Worm (Caenorhabditis elegans): ENCODE data around the gene pqn-15.

Gene pqn-15

DNA sequence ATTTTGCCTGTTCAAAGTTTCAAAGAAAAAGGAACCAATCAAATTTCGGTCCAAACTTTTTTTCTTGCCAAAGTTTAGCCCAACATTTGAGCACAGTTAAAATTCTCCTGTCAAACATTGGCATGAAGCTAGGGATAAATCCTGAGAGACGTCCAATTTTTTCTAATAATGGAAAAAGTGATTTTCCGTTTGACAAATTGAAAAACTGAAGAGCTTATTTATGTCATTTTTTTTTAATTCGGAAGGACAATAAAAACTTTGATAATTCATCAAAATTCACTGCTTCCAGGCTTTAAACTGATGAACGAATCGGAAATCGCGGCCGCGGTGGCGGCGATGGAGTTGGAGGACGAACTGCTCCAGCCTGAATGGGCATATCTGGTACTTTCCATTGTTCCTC is 13.8 kb upstream of the pqn-15 start, which contains the start of gene dop-6:
dop-6 (plus strand) TSS at position 301 of the 400 bp plus-strand sequence.
- no peak for TF ChIP-seq unc-130 (tag; optimal IDR thresholded peaks at IDR 0.05)
- TF ChIP-seq nhr-90 (tag; optimal IDR thresholded peaks at IDR 0.05; ENCODE audit: poor library complexity), result no peak
- TF ChIP-seq unc-62 (GFP tag; optimal IDR thresholded peaks at IDR 0.05), result no peak
- TF ChIP-seq snpc-4 (tag; optimal IDR thresholded peaks at IDR 0.05), result no peak

- TF ChIP-seq jun-1 (tag; optimal IDR thresholded peaks at IDR 0.05), result no peak
- TF ChIP-seq mef-2 (tag; optimal IDR thresholded peaks at IDR 0.05), result no peak
- TF ChIP-seq fkh-10 (GFP tag; optimal IDR thresholded peaks at IDR 0.05), result peak; percentile 75
- TF ChIP-seq efl-1 (optimal IDR thresholded peaks at IDR 0.05), result no peak
- peak in 1 of 2 experiments; percentile 2 for TF ChIP-seq efl-1 (GFP tag; optimal IDR thresholded peaks at IDR 0.05 in 1 of 2)
- peak; percentile 29 for TF ChIP-seq lin-14 (GFP tag; optimal IDR thresholded peaks at IDR 0.05)
- TF ChIP-seq ama-1 (optimal IDR thresholded peaks at IDR 0.05), result no peak
Observed at ce11 chrX:4317095-4317494, 10.3 kb upstream of the pqn-15 start.

DNA sequence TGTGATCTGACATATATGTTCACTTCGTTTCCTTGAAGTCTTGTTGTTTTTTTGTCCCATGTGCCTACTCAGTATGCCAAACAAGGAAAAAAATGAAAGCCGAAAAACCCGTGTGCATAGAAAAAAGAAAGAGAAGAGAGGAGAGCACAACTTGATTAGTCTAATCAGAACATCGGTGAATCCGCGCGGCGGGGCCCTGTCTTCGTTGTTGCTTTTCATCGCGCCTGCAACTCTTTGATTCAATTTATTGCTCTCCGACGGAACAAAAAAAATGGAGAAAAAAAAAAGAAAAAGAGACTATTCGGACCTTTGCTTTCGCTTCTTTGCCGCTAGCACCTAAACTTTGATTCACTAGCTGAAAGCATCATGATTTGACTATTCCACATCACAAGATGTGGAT is 8.2 kb upstream of the pqn-15 start:
- TF ChIP-seq ces-1 (GFP tag; optimal IDR thresholded peaks at IDR 0.05) (peak; percentile 87), pag-3 (tag; optimal IDR thresholded peaks at IDR 0.05; ENCODE audit: borderline replicate concordance, insufficient read depth) (no peak), sptf-1 (tag; optimal IDR thresholded peaks at IDR 0.05) (no peak), ztf-4 (tag; optimal IDR thresholded peaks at IDR 0.05) (no peak), swsn-7 (tag; optimal IDR thresholded peaks at IDR 0.05) (no peak), lin-14 (GFP tag; optimal IDR thresholded peaks at IDR 0.05) (peak; percentile 77), nhr-90 (tag; optimal IDR thresholded peaks at IDR 0.05; ENCODE audit: poor library complexity) (no peak), fkh-4 (tag; optimal IDR thresholded peaks at IDR 0.05; ENCODE audit: borderline replicate concordance) (no peak), nhr-71 (tag; optimal IDR thresholded peaks at IDR 0.05) (peak; percentile 2), vab-15 (tag; optimal IDR thresholded peaks at IDR 0.05) (no peak), ceh-63 (GFP tag; optimal IDR thresholded peaks at IDR 0.05) (no peak), fkh-10 (GFP tag; optimal IDR thresholded peaks at IDR 0.05) (peak; percentile 95), hpl-2 (GFP tag; optimal IDR thresholded peaks at IDR 0.05) (no peak), mep-1 (tag; optimal IDR thresholded peaks at IDR 0.05) (no peak), grh-1 (GFP tag; IDR thresholded peaks at IDR 0.05) (no peak)

DNA sequence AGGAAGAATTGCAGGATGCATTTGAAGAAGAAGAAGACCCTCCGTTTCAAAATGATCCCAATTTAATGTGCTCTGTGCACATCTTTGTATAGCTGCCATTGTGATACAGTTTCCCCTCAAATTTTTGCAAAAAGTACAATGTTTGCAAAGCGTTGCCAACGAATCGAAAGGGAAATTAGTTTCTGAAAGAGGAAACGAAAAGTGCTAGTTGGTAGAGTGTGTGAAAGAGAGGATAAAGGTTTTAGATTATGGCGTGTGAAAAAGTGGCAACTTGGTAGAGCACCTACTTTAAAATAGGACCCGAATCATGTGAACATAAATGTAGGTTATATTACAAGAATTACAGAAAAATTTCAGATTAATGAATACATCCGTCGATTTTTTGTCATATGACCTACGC is 4.9 kb upstream of the pqn-15 start, which contains the start of gene C52B9.8:
C52B9.8 (minus strand) TSS at position 101 of the 400 bp plus-strand sequence.
- TF ChIP-seq rnt-1 (tag; optimal IDR thresholded peaks at IDR 0.05), result no peak
- TF ChIP-seq fkh-8 (tag; optimal IDR thresholded peaks at IDR 0.05), result peak; percentile 16

ce11 chrX:4307559-4308005 is 821 bp upstream of the pqn-15 start:
- TF ChIP-seq ztf-4 (tag; optimal IDR thresholded peaks at IDR 0.05) (no peak), unc-130 (tag; optimal IDR thresholded peaks at IDR 0.05) (peak; percentile 35), unc-30 (tag; optimal IDR thresholded peaks at IDR 0.05) (no peak), fkh-10 (GFP tag; optimal IDR thresholded peaks at IDR 0.05) (no peak), ets-5 (GFP tag; IDR thresholded peaks at IDR 0.05) (no peak), aly-2 (tag; optimal IDR thresholded peaks at IDR 0.05) (no peak), C04F5.9 (tag; optimal IDR thresholded peaks at IDR 0.05) (no peak), pax-3 (tag; optimal IDR thresholded peaks at IDR 0.05) (no peak), fos-1 (tag; optimal IDR thresholded peaks at IDR 0.05) (no peak), lir-3 (tag; optimal IDR thresholded peaks at IDR 0.05; ENCODE audit: poor library complexity) (no peak), nhr-20 (tag; optimal IDR thresholded peaks at IDR 0.05) (peak; percentile 54), lin-15B (tag; optimal IDR thresholded peaks at IDR 0.05) (no peak), nhr-85 (tag) (peak; percentile 73), C16A3.4 (tag; optimal IDR thresholded peaks at IDR 0.05) (peak; percentile 28), mdl-1 (tag; optimal IDR thresholded peaks at IDR 0.05) (no peak), grh-1 (GFP tag; IDR thresholded peaks at IDR 0.05) (no peak), ceh-88 (GFP tag; IDR thresholded peaks at IDR 0.05) (no peak), hpl-2 (GFP tag; optimal IDR thresholded peaks at IDR 0.05) (no peak), nhr-11 (tag; optimal IDR thresholded peaks at IDR 0.05) (no peak), pqm-1 (tag; optimal IDR thresholded peaks at IDR 0.05) (no peak), nhr-71 (tag; optimal IDR thresholded peaks at IDR 0.05) (peak; percentile 61), efl-3 (GFP tag; optimal IDR thresholded peaks at IDR 0.05) (no peak), lin-13 (GFP tag; optimal IDR thresholded peaks at IDR 0.05) (no peak), nhr-28 (tag; optimal IDR thresholded peaks at IDR 0.05) (no peak), tbx-2 (tag; optimal IDR thresholded peaks at IDR 0.05) (peak; percentile 41), alr-1 (tag; optimal IDR thresholded peaks at IDR 0.05; ENCODE audit: borderline replicate concordance) (no peak), nhr-19 (GFP tag; conservative IDR thresholded peaks at IDR 0.05) (peak; percentile 37; the same call in 1 of the 2 replicates)

All from whole organism, L1 larva.